Worm (Caenorhabditis elegans) whole organism, dauer: ENCODE data around the gene nhr-26.

ENCODE experiments used
- unc-62 ChIP-seq: sonication (generic microtip); optimal IDR thresholded peaks from 2 replicates; lab custom pipeline; 2017; ENCODE audit warnings: missing biosample characterization, missing genetic modification reagents, missing genetic modification characterization

nhr-26 gene

ce11 chrX:12689869-12690268 is 10.4 kb downstream of the nhr-26 start:
- no peak for TF ChIP-seq unc-62 (GFP tag; lab: Kevin White, UChicago)

- no peak for TF ChIP-seq unc-62 (GFP tag; lab: Kevin White, UChicago)
These were observed 11.6 kb downstream of the nhr-26 start for ce11 chrX:12688632-12689031.

ce11 chrX:12687482-12687881 is 12.8 kb downstream of the nhr-26 start:
- TF ChIP-seq unc-62 (GFP tag; lab: Kevin White, UChicago): no peak

- TF ChIP-seq unc-62 (GFP tag; lab: Kevin White, UChicago): no peak
These were observed 20.7 kb downstream of the nhr-26 start for ce11 chrX:12679603-12680002.

- TF ChIP-seq unc-62 (GFP tag; lab: Kevin White, UChicago): no peak
These were observed 21.7 kb downstream of the nhr-26 start, which contains the start of gene adt-1 for ce11 chrX:12678532-12678931. Gene adt-1, plus strand, starts transcription at chrX:12678832.

ce11 chrX:12677113-12677512 is 23.2 kb downstream of the nhr-26 start:
- no peak for TF ChIP-seq unc-62 (GFP tag; lab: Kevin White, UChicago)

- no peak for TF ChIP-seq unc-62 (GFP tag; lab: Kevin White, UChicago)
These were observed 28.5 kb downstream of the nhr-26 start for ce11 chrX:12671638-12672290.

- no peak for TF ChIP-seq unc-62 (GFP tag; lab: Kevin White, UChicago)
These were observed 29.9 kb downstream of the nhr-26 start for ce11 chrX:12670385-12670784.

ce11 chrX:12668941-12669501 is 31.2 kb downstream of the nhr-26 start:
- TF ChIP-seq unc-62 (GFP tag; lab: Kevin White, UChicago): no peak

- TF ChIP-seq unc-62 (GFP tag; lab: Kevin White, UChicago): no peak
These were observed 32.3 kb downstream of the nhr-26 start, which contains the start of gene nhr-17 for ce11 chrX:12667804-12668511. Gene nhr-17, minus strand, starts transcription at chrX:12667854.

ce11 chrX:12665799-12666198 is 34.5 kb downstream of the nhr-26 start:
- TF ChIP-seq unc-62 (GFP tag; lab: Kevin White, UChicago): no peak

- TF ChIP-seq unc-62 (GFP tag; lab: Kevin White, UChicago): no peak
These were observed 35.2 kb downstream of the nhr-26 start for ce11 chrX:12664987-12665451.

- no peak for TF ChIP-seq unc-62 (GFP tag; lab: Kevin White, UChicago)
These were observed 35.8 kb downstream of the nhr-26 start for ce11 chrX:12664443-12664842.

- TF ChIP-seq unc-62 (GFP tag; lab: Kevin White, UChicago): no peak
These were observed 36.7 kb downstream of the nhr-26 start, which contains the start of gene nlp-76 for ce11 chrX:12663537-12663936. Gene nlp-76, minus strand, starts transcription at chrX:12663903.

ce11 chrX:12663114-12663513 is 37.2 kb downstream of the nhr-26 start:
- TF ChIP-seq unc-62 (GFP tag; lab: Kevin White, UChicago): no peak

ce11 chrX:12661091-12661526 is 39.2 kb downstream of the nhr-26 start:
- no peak for TF ChIP-seq unc-62 (GFP tag; lab: Kevin White, UChicago)
